Worm (Caenorhabditis elegans): ENCODE data around the gene F33H12.7.

ce11 chrII:2553030-2553429 is 33.7 kb downstream of the F33H12.7 start:
- no peak for TF ChIP-seq ama-1 (optimal IDR thresholded peaks at IDR 0.05)
- TF ChIP-seq tbx-2 (tag; optimal IDR thresholded peaks at IDR 0.05), result no peak
- TF ChIP-seq nhr-25 (tag; optimal IDR thresholded peaks at IDR 0.05), result no peak
- no peak for TF ChIP-seq zag-1 (tag; optimal IDR thresholded peaks at IDR 0.05)
- no peak for TF ChIP-seq nhr-12 (tag; optimal IDR thresholded peaks at IDR 0.05)
- no peak for TF ChIP-seq elt-2 (tag; optimal IDR thresholded peaks at IDR 0.05)
- TF ChIP-seq hmg-11 (tag; optimal IDR thresholded peaks at IDR 0.05), result no peak

All from whole organism, L3 larva.